Fruit fly (Drosophila melanogaster) whole organism, prepupa: ENCODE data around the gene CG46281.

Source experiments
- Blimp-1 ChIP-seq: fragments of 200-800 bp; sonication (Bioruptor generic); optimal IDR thresholded peaks from 3 replicates; lab custom pipeline; 2017; ENCODE audit warnings: missing biosample characterization, missing genetic modification characterization, mild to moderate bottlenecking, moderate library complexity, missing genetic modification reagents
- CG11902 ChIP-seq: fragments of 200-800 bp; sonication (Bioruptor generic); optimal IDR thresholded peaks from 3 replicates; lab custom pipeline; 2016; ENCODE audit warnings: missing biosample characterization, missing genetic modification characterization
- CG32006 ChIP-seq: fragments of 200-800 bp; sonication (Bioruptor generic); optimal IDR thresholded peaks from 3 replicates; lab custom pipeline; 2017; ENCODE audit warnings: missing biosample characterization, mild to moderate bottlenecking, missing genetic modification characterization
- CG6854 ChIP-seq: fragments of 200-800 bp; sonication (Bioruptor generic); optimal IDR thresholded peaks from 2 replicates; lab custom pipeline; 2017; ENCODE audit warnings: missing biosample characterization, mild to moderate bottlenecking, missing genetic modification characterization
- CG8119 ChIP-seq: fragments of 200-800 bp; sonication (Bioruptor generic); IDR thresholded peaks from 3 replicates; pipeline ENCODE4 v1.3.6; 2022; ENCODE audit warnings: missing biosample characterization, missing genetic modification characterization
- CG8632 ChIP-seq: fragments of 200-800 bp; sonication (Bioruptor generic); optimal IDR thresholded peaks from 3 replicates; lab custom pipeline; 2016; ENCODE audit warnings: missing biosample characterization, missing genetic modification characterization
- Ets21C ChIP-seq: fragments of 200-800 bp; sonication (Bioruptor generic); optimal IDR thresholded peaks from 3 replicates; lab custom pipeline; 2016; ENCODE audit warnings: missing biosample characterization, missing genetic modification characterization
- Hr39 ChIP-seq: fragments of 200-800 bp; sonication (Bioruptor generic); optimal IDR thresholded peaks from 2 replicates; lab custom pipeline; 2016; ENCODE audit warnings: missing biosample characterization, missing genetic modification characterization
- Smox ChIP-seq: fragments of 200-800 bp; sonication (Bioruptor generic); optimal IDR thresholded peaks from 3 replicates; lab custom pipeline; 2016; ENCODE audit warnings: missing biosample characterization, missing genetic modification characterization
- Sox102F ChIP-seq: fragments of 200-800 bp; sonication (Bioruptor generic); optimal IDR thresholded peaks from 2 replicates; lab custom pipeline; 2016; ENCODE audit warnings: missing biosample characterization, mild to moderate bottlenecking, missing genetic modification characterization
- eg ChIP-seq: fragments of 200-800 bp; sonication (Bioruptor generic); IDR thresholded peaks from 3 replicates; pipeline ENCODE4 v1.3.6; 2022; ENCODE audit warnings: missing biosample characterization, missing genetic modification characterization
- fkh ChIP-seq: fragments of 200-800 bp; sonication (Bioruptor generic); optimal IDR thresholded peaks from 3 replicates; lab custom pipeline; 2017; ENCODE audit warnings: missing biosample characterization, mild to moderate bottlenecking, missing genetic modification characterization, moderate library complexity
- ss ChIP-seq, 2 experiments: fragments of 200-800 bp; sonication (Bioruptor generic); optimal IDR thresholded peaks; 2 replicates in 1 of 2; 3 replicates in 1 of 2; lab custom pipeline; 2017 to 2018; ENCODE audit warnings: mild to moderate bottlenecking in 2 of 2, missing biosample characterization in 2 of 2, missing genetic modification characterization in 2 of 2, moderate library complexity in 1 of 2

DNA sequence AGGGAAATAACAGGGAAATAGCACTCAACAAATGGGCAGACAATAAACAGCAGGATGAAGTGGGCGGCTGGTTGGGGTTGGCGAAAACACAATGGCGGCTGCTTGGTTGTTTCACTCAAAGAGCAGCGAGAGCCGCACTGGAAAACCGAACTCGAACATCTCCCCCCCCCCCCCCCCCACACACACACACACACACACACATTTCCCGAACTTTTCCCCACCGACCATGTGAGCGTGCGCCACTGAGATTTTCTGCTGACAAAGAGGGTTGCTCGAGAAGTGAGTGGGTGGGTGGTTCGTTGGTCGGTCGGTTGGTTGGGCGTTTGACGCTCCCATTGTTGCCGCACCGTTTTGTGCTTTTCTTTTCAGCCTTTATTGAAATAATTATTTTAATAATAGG lies 43.1 kb upstream of the CG46281 start:
- TF ChIP-seq Hr39 (GFP tag; lab: Kevin White, UChicago) (no peak), CG6854 (GFP tag; lab: Kevin White, UChicago) (no peak), ss (GFP tag; optimal IDR thresholded peaks at IDR 0.05; lab: Kevin White, UChicago) (no peak), CG8632 (GFP tag; lab: Kevin White, UChicago) (no peak), CG32006 (GFP tag; lab: Kevin White, UChicago) (no peak), Smox (GFP tag; lab: Kevin White, UChicago) (no peak), eg (GFP tag; lab: Robert Waterston, UW) (no peak), CG11902 (GFP tag; lab: Kevin White, UChicago) (no peak), CG8119 (GFP tag; lab: Robert Waterston, UW) (no peak), Blimp-1 (GFP tag; lab: Kevin White, UChicago) (no peak), Ets21C (GFP tag; lab: Kevin White, UChicago) (no peak), Sox102F (GFP tag; lab: Kevin White, UChicago) (no peak), fkh (no peak)
